Fruit fly (Drosophila melanogaster) whole organism, embryonic: ENCODE data around the gene CG13026.
A peak's percentile ranks its signal among the peaks of the same experiment; 100 is the strongest.

ENCODE experiments used
- Ada2b ChIP-seq: fragments of 200-800 bp; sonication (Bioruptor generic); IDR thresholded peaks from 2 replicates; pipeline ENCODE4 v1.3.6; 2022; ENCODE audit warnings: missing biosample characterization, missing genetic modification characterization
- Bteb2 ChIP-seq: fragments of 200-800 bp; sonication (Bioruptor generic); optimal IDR thresholded peaks from 2 replicates; lab custom pipeline; 2016; ENCODE audit warnings: missing biosample characterization, missing genetic modification characterization
- CG10654 ChIP-seq: fragments of 200-800 bp; sonication (Bioruptor generic); optimal IDR thresholded peaks from 2 replicates; lab custom pipeline; 2016; ENCODE audit warnings: missing biosample characterization, missing genetic modification characterization
- CG12236 ChIP-seq: fragments of 200-800 bp; sonication (Bioruptor generic); optimal IDR thresholded peaks from 2 replicates; lab custom pipeline; 2016; ENCODE audit warnings: missing biosample characterization, missing genetic modification characterization
- CG1233 ChIP-seq: fragments of 200-800 bp; sonication (Bioruptor generic); optimal IDR thresholded peaks from 4 replicates; lab custom pipeline; 2018; ENCODE audit warnings: missing biosample characterization, mild to moderate bottlenecking, missing genetic modification characterization
- CG12391 ChIP-seq: fragments of 200-800 bp; sonication (Bioruptor generic); optimal IDR thresholded peaks from 3 replicates; lab custom pipeline; 2018; ENCODE audit warnings: missing biosample characterization, mild to moderate bottlenecking, missing genetic modification characterization, moderate library complexity
- CG12659 ChIP-seq: fragments of 200-800 bp; sonication (Bioruptor generic); optimal IDR thresholded peaks from 3 replicates; lab custom pipeline; 2017; ENCODE audit warnings: mild to moderate bottlenecking, missing biosample characterization, missing genetic modification reagents, missing genetic modification characterization
- CG13287 ChIP-seq: fragments of 200-800 bp; sonication (Bioruptor generic); IDR thresholded peaks from 2 replicates; pipeline ENCODE4 v1.3.6; 2022; ENCODE audit warnings: missing biosample characterization, missing genetic modification characterization; ENCODE audit not compliant: partially characterized antibody
- CG14710 ChIP-seq: fragments of 200-800 bp; sonication (Bioruptor generic); optimal IDR thresholded peaks from 3 replicates; lab custom pipeline; 2019; ENCODE audit warnings: missing biosample characterization, mild to moderate bottlenecking, missing genetic modification characterization, moderate library complexity
- CG2120 ChIP-seq: fragments of 200-800 bp; sonication (Bioruptor generic); optimal IDR thresholded peaks from 3 replicates; lab custom pipeline; 2016; ENCODE audit warnings: missing biosample characterization, missing genetic modification characterization
- CG2129 ChIP-seq: fragments of 200-800 bp; sonication (Bioruptor generic); IDR thresholded peaks from 2 replicates; pipeline ENCODE4 v1.3.6; 2022; ENCODE audit warnings: missing biosample characterization, missing genetic modification characterization; ENCODE audit not compliant: partially characterized antibody
- CG30431 ChIP-seq: fragments of 200-800 bp; sonication (Bioruptor generic); optimal IDR thresholded peaks from 2 replicates; lab custom pipeline; 2017; ENCODE audit warnings: missing biosample characterization, missing genetic modification characterization
- CG33213 ChIP-seq: fragments of 200-800 bp; sonication (Bioruptor generic); optimal IDR thresholded peaks from 3 replicates; lab custom pipeline; 2016; ENCODE audit warnings: missing biosample characterization, missing genetic modification characterization
- CG34422 ChIP-seq: fragments of 200-800 bp; sonication (Bioruptor generic); IDR thresholded peaks from 3 replicates; pipeline ENCODE4 v1.3.6; 2022; ENCODE audit warnings: missing biosample characterization, missing genetic modification characterization
- CG5953 ChIP-seq: fragments of 200-800 bp; sonication (Bioruptor generic); IDR thresholded peaks from 2 replicates; pipeline ENCODE4 v1.3.6; 2022; ENCODE audit warnings: missing biosample characterization, missing genetic modification characterization
- CG6689 ChIP-seq: fragments of 200-800 bp; sonication (Bioruptor generic); IDR thresholded peaks from 2 replicates; pipeline ENCODE4 v1.3.6; 2022; ENCODE audit warnings: missing biosample characterization, missing genetic modification characterization
- CG7839 ChIP-seq: fragments of 200-800 bp; sonication (Bioruptor generic); optimal IDR thresholded peaks from 3 replicates; lab custom pipeline; 2018; ENCODE audit warnings: missing biosample characterization, mild to moderate bottlenecking, missing genetic modification characterization, moderate library complexity
- CG7963 ChIP-seq: fragments of 200-800 bp; sonication (Bioruptor generic); IDR thresholded peaks from 3 replicates; pipeline ENCODE4 v1.3.6; 2022; ENCODE audit warnings: missing biosample characterization, missing genetic modification characterization; ENCODE audit not compliant: partially characterized antibody
- CG8924 ChIP-seq: fragments of 200-800 bp; optimal IDR thresholded peaks from 3 replicates; lab custom pipeline; 2019; ENCODE audit warnings: missing biosample characterization, mild to moderate bottlenecking, missing genetic modification characterization, moderate library complexity
- CG9437 ChIP-seq: fragments of 200-800 bp; sonication (Bioruptor generic); optimal IDR thresholded peaks from 2 replicates; lab custom pipeline; 2018; ENCODE audit warnings: missing biosample characterization, mild to moderate bottlenecking, missing genetic modification characterization
- CG9727 ChIP-seq: fragments of 200-800 bp; sonication (Bioruptor generic); optimal IDR thresholded peaks from 3 replicates; lab custom pipeline; 2017; ENCODE audit warnings: missing biosample characterization, mild to moderate bottlenecking, missing genetic modification characterization
- CTCF ChIP-seq: fragments of 200-800 bp; sonication (Bioruptor generic); optimal IDR thresholded peaks from 2 replicates; lab custom pipeline; 2017; ENCODE audit warnings: missing biosample characterization, mild to moderate bottlenecking, missing genetic modification characterization, moderate library complexity
- D ChIP-seq, 2 experiments: fragments of 200-800 bp in 1 of 2; fragments of >200 bp in 1 of 2; sonication (Bioruptor generic) in 1 of 2; optimal IDR thresholded peaks; 2 replicates in 1 of 2; 3 replicates in 1 of 2; lab custom pipeline; 2017; ENCODE audit warnings: mild to moderate bottlenecking in 1 of 2, missing biosample characterization in 1 of 2, missing genetic modification characterization in 1 of 2, missing genetic modification reagents in 1 of 2
- D19A ChIP-seq: fragments of 200-800 bp; optimal IDR thresholded peaks from 3 replicates; lab custom pipeline; 2019; ENCODE audit warnings: missing biosample characterization, mild to moderate bottlenecking, missing genetic modification characterization, moderate library complexity
- Drgx ChIP-seq: fragments of 200-800 bp; sonication (Bioruptor generic); IDR thresholded peaks from 2 replicates; pipeline ENCODE4 v1.3.6; 2022; ENCODE audit warnings: missing biosample characterization, missing genetic modification characterization
- Eip74EF ChIP-seq, 2 experiments: fragments of 200-800 bp in 1 of 2; fragments of >200 bp in 1 of 2; sonication (Bioruptor generic) in 1 of 2; optimal IDR thresholded peaks; 2 replicates each; lab custom pipeline; 2017 to 2019; ENCODE audit warnings: missing biosample characterization in 2 of 2, missing genetic modification characterization in 2 of 2, mild to moderate bottlenecking in 1 of 2, moderate library complexity in 1 of 2
- GATAe ChIP-seq: fragments of 200-800 bp; sonication (Bioruptor generic); conservative IDR thresholded peaks from 2 replicates; pipeline ENCODE4 v1.3.6; 2022; ENCODE audit warnings: missing biosample characterization, missing genetic modification characterization
- Mad ChIP-seq: fragments of 200-800 bp; sonication (Bioruptor generic); optimal IDR thresholded peaks from 2 replicates; lab custom pipeline; 2016; ENCODE audit warnings: missing biosample characterization, missing genetic modification characterization
- Taf1 ChIP-seq: fragments of 200-800 bp; sonication (Bioruptor generic); IDR thresholded peaks from 2 replicates; pipeline ENCODE4 v1.3.6; 2022; ENCODE audit warnings: missing biosample characterization, missing genetic modification characterization
- bbx ChIP-seq: fragments of 200-800 bp; sonication (Bioruptor generic); IDR thresholded peaks from 2 replicates; pipeline ENCODE4 v1.3.6; 2022; ENCODE audit warnings: missing biosample characterization, missing genetic modification characterization; ENCODE audit not compliant: partially characterized antibody
- crc ChIP-seq: fragments of 200-800 bp; sonication (Bioruptor generic); optimal IDR thresholded peaks from 2 replicates; lab custom pipeline; 2016; ENCODE audit warnings: missing biosample characterization, missing genetic modification characterization
- dmrt11E ChIP-seq: fragments of 200-800 bp; sonication (Bioruptor generic); optimal IDR thresholded peaks from 3 replicates; lab custom pipeline; 2018; ENCODE audit warnings: missing biosample characterization, mild to moderate bottlenecking, missing genetic modification characterization, moderate library complexity
- fd96Cb ChIP-seq: fragments of 200-800 bp; sonication (Bioruptor generic); optimal IDR thresholded peaks from 2 replicates; lab custom pipeline; 2018; ENCODE audit warnings: missing biosample characterization, mild to moderate bottlenecking, missing genetic modification characterization, moderate library complexity
- grn ChIP-seq: fragments of 200-800 bp; sonication (Bioruptor generic); optimal IDR thresholded peaks from 3 replicates; lab custom pipeline; 2017; ENCODE audit warnings: missing biosample characterization, missing genetic modification characterization
- hkb ChIP-seq, 2 experiments: fragments of 200-800 bp in 1 of 2; fragments of >200 bp in 1 of 2; sonication (Bioruptor generic) in 1 of 2; IDR thresholded peaks in 1 of 2; optimal IDR thresholded peaks in 1 of 2; 2 replicates each; pipeline versions ENCODE4 v1.3.6 to Lab custom; 2017 to 2022; ENCODE audit warnings: missing biosample characterization in 1 of 2, missing genetic modification characterization in 1 of 2
- lab ChIP-seq: fragments of 200-800 bp; sonication (Bioruptor generic); optimal IDR thresholded peaks from 3 replicates; lab custom pipeline; 2017; ENCODE audit warnings: missing biosample characterization, missing genetic modification characterization, mild to moderate bottlenecking, moderate library complexity, missing genetic modification reagents
- nerfin-1 ChIP-seq: fragments of 200-800 bp; sonication (Bioruptor generic); optimal IDR thresholded peaks from 3 replicates; lab custom pipeline; 2019; ENCODE audit warnings: missing biosample characterization, mild to moderate bottlenecking, missing genetic modification characterization, moderate library complexity
- otp ChIP-seq: fragments of 200-800 bp; sonication (Bioruptor generic); IDR thresholded peaks from 3 replicates; pipeline ENCODE4, ENCODE4 v1.3.6; 2022; ENCODE audit warnings: missing biosample characterization, missing genetic modification characterization
- p53 ChIP-seq: fragments of 200-800 bp; sonication (Bioruptor generic); optimal IDR thresholded peaks from 2 replicates; lab custom pipeline; 2016; ENCODE audit warnings: missing biosample characterization, missing genetic modification characterization
- pfk ChIP-seq: fragments of 200-800 bp; sonication (Bioruptor generic); optimal IDR thresholded peaks from 2 replicates; lab custom pipeline; 2018; ENCODE audit warnings: missing biosample characterization, mild to moderate bottlenecking, missing genetic modification characterization, moderate library complexity
- phol ChIP-seq: fragments of 200-800 bp; sonication (Bioruptor generic); optimal IDR thresholded peaks from 3 replicates; lab custom pipeline; 2018; ENCODE audit warnings: missing biosample characterization, mild to moderate bottlenecking, missing genetic modification characterization, moderate library complexity
- prd ChIP-seq, 3 experiments: fragments of >200 bp in 2 of 3; fragments of 200-800 bp in 1 of 3; sonication (Bioruptor generic) in 1 of 3; optimal IDR thresholded peaks in 2 of 3; IDR thresholded peaks in 1 of 3; 2 replicates in 2 of 3; 3 replicates in 1 of 3; pipeline versions ENCODE4 v1.3.6 to Lab custom; 2017 to 2022; ENCODE audit warnings: missing biosample characterization in 1 of 3, missing genetic modification characterization in 1 of 3
- pros ChIP-seq: fragments of 200-800 bp; sonication (Bioruptor generic); optimal IDR thresholded peaks from 3 replicates; lab custom pipeline; 2019; ENCODE audit warnings: missing biosample characterization, mild to moderate bottlenecking, missing genetic modification characterization, moderate library complexity
- ranshi ChIP-seq: fragments of 200-800 bp; sonication (Bioruptor generic); IDR thresholded peaks from 2 replicates; pipeline ENCODE4 v1.3.6; 2022; ENCODE audit warnings: missing biosample characterization, missing genetic modification characterization
- sens ChIP-seq: fragments of 200-800 bp; sonication (Bioruptor generic); peaks from one replicate; lab custom pipeline; 2016; ENCODE audit warnings: missing biosample characterization, missing genetic modification characterization
- sim ChIP-seq: fragments of 200-800 bp; sonication (Bioruptor generic); IDR thresholded peaks from 2 replicates; pipeline ENCODE4 v1.3.6; 2022; ENCODE audit warnings: missing biosample characterization, missing genetic modification characterization
- tin ChIP-seq: fragments of 200-800 bp; sonication (Bioruptor generic); optimal IDR thresholded peaks from 3 replicates; lab custom pipeline; 2016; ENCODE audit warnings: missing biosample characterization, missing genetic modification characterization
- tll ChIP-seq, 2 experiments: fragments of 200-800 bp in 1 of 2; fragments of >200 bp in 1 of 2; sonication (Bioruptor generic) in 1 of 2; optimal IDR thresholded peaks; 2 replicates each; lab custom pipeline; 2017 to 2019; ENCODE audit warnings: missing biosample characterization in 2 of 2, missing genetic modification characterization in 2 of 2, mild to moderate bottlenecking in 1 of 2, moderate library complexity in 1 of 2
- unpg ChIP-seq: fragments of 200-800 bp; sonication (Bioruptor generic); optimal IDR thresholded peaks from 3 replicates; lab custom pipeline; 2018; ENCODE audit warnings: missing biosample characterization, mild to moderate bottlenecking, missing genetic modification characterization, moderate library complexity

Gene CG13026

DNA sequence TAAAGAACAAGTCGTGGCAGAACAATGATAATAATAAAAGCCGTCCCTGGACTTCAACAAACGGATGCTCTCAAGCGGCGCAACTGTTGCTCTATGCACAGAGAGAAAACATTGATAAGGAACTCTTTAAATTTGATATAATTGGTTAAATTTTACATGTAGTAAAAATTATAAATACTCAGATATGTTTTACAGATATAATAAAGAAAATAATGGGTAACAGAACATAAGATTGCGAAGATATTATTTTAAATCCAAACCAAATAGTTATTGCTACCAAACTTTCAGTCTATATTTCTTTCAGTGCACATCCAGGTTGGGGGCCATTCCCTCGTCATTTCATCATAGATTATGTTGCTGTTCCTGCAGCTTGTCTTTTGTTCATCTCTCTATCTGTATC is 23.8 kb upstream of the CG13026 start (continued):
- TF ChIP-seq sim (GFP tag; lab: Robert Waterston, UW) (0 out of 2 replicates have a peak, but pooled peaks have one; percentile 13), CG7963 (GFP tag; lab: Robert Waterston, UW) (no peak), tll (GFP tag; optimal IDR thresholded peaks at IDR 0.05; lab: Kevin White, UChicago) (no peak), pfk (GFP tag; lab: Kevin White, UChicago) (no peak), crc (GFP tag; lab: Kevin White, UChicago) (no peak), prd (optimal IDR thresholded peaks at IDR 0.05; lab: Kevin White, UChicago) (no peak), prd (GFP tag; IDR thresholded peaks at IDR 0.05; lab: Robert Waterston, UW) (peak; percentile 38; the same call in 1 of the 3 replicates), unpg (GFP tag; lab: Kevin White, UChicago) (peak; percentile 18), CTCF (GFP tag; lab: Kevin White, UChicago) (no peak), GATAe (GFP tag; lab: Robert Waterston, UW) (no peak), bbx (GFP tag; lab: Robert Waterston, UW) (no peak), Bteb2 (no peak), pros (GFP tag; lab: Kevin White, UChicago) (no peak), lab (GFP tag; lab: Kevin White, UChicago) (no peak), fd96Cb (tag; lab: Kevin White, UChicago) (peak; percentile 31), Mad (GFP tag; lab: Kevin White, UChicago) (no peak), ranshi (GFP tag; lab: Robert Waterston, UW) (no peak), hkb (optimal IDR thresholded peaks at IDR 0.05; lab: Kevin White, UChicago) (no peak), hkb (GFP tag; IDR thresholded peaks at IDR 0.05; lab: Robert Waterston, UW) (peak; percentile 45; the same call in 1 of the 2 replicates), CG2129 (GFP tag; lab: Robert Waterston, UW) (no peak), CG1233 (GFP tag; lab: Kevin White, UChicago) (peak; percentile 2), D19A (tag; lab: Kevin White, UChicago) (peak; percentile 59), grn (GFP tag; lab: Kevin White, UChicago) (peak; percentile 40), CG6689 (GFP tag; lab: Robert Waterston, UW) (0 out of 2 replicates have a peak, but pooled peaks have one; percentile 44), Taf1 (GFP tag; lab: Robert Waterston, UW) (no peak), otp (no peak), CG2120 (GFP tag; lab: Kevin White, UChicago) (no peak), nerfin-1 (peak; percentile 44), tin (peak; percentile 40), CG34422 (no peak), CG30431 (GFP tag; lab: Kevin White, UChicago) (peak; percentile 12), CG13287 (GFP tag; lab: Robert Waterston, UW) (no peak), CG33213 (GFP tag; lab: Kevin White, UChicago) (no peak), CG5953 (GFP tag; lab: Robert Waterston, UW) (no peak), CG14710 (tag; lab: Kevin White, UChicago) (peak; percentile 71), p53 (GFP tag; lab: Kevin White, UChicago) (no peak), Ada2b (GFP tag; lab: Robert Waterston, UW) (no peak), Eip74EF (GFP tag; optimal IDR thresholded peaks at IDR 0.05; lab: Kevin White, UChicago) (peak in 1 of 2 experiments; percentile 26), CG9437 (GFP tag; lab: Kevin White, UChicago) (no peak), dmrt11E (tag; lab: Kevin White, UChicago) (peak; percentile 66), D (optimal IDR thresholded peaks at IDR 0.05; lab: Kevin White, UChicago) (no peak), D (GFP tag; optimal IDR thresholded peaks at IDR 0.05; lab: Kevin White, UChicago) (peak; percentile 43), CG7839 (tag; lab: Kevin White, UChicago) (peak; percentile 55), CG9727 (GFP tag; lab: Kevin White, UChicago) (peak; percentile 54), CG12391 (tag; lab: Kevin White, UChicago) (peak; percentile 20), phol (tag; lab: Kevin White, UChicago) (peak; percentile 75), sens (GFP tag; lab: Kevin White, UChicago) (peak; percentile 74), CG12236 (GFP tag; lab: Kevin White, UChicago) (no peak), CG10654 (GFP tag; lab: Kevin White, UChicago) (peak; percentile 15), CG12659 (GFP tag; lab: Kevin White, UChicago) (no peak), CG8924 (tag; lab: Kevin White, UChicago) (peak; percentile 32), Drgx (GFP tag; lab: Robert Waterston, UW) (peak; percentile 59)
